Worm (Caenorhabditis elegans) whole organism, mixed stage, embryonic: ENCODE results near the gene clec-28.

Experiments
- blmp-1 ChIP-seq: fragments of 150-350 bp; optimal IDR thresholded peaks from 2 replicates; lab custom pipeline; 2014; ENCODE audit warnings: missing biosample characterization, missing genetic modification characterization
- drap-1 ChIP-seq: fragments of 200-800 bp; sonication (Bioruptor generic); optimal IDR thresholded peaks from 3 replicates; lab custom pipeline; 2018; ENCODE audit warnings: mild to moderate bottlenecking, missing genetic modification characterization, missing compliant biosample characterization
- ham-2 ChIP-seq: fragments of 200-800 bp; sonication (Bioruptor generic); optimal IDR thresholded peaks from 2 replicates; lab custom pipeline; 2018; ENCODE audit warnings: mild to moderate bottlenecking, missing genetic modification characterization, missing compliant biosample characterization
- nhr-12 ChIP-seq: fragments of 150-350 bp; optimal IDR thresholded peaks from 2 replicates; lab custom pipeline; 2014; ENCODE audit warnings: missing biosample characterization, missing genetic modification characterization
- nhr-28 ChIP-seq: fragments of 150-350 bp; optimal IDR thresholded peaks from 2 replicates; lab custom pipeline; 2014; ENCODE audit warnings: missing biosample characterization, missing genetic modification characterization
- pha-4 ChIP-seq: fragments of 150-350 bp; optimal IDR thresholded peaks from 2 replicates; lab custom pipeline; 2018; ENCODE audit warnings: missing biosample characterization, missing genetic modification reagents, missing genetic modification characterization
- sem-2 ChIP-seq: fragments of 200-800 bp; sonication (Bioruptor generic); optimal IDR thresholded peaks from 2 replicates; lab custom pipeline; 2018; ENCODE audit warnings: mild to moderate bottlenecking, missing genetic modification characterization, missing compliant biosample characterization
- snpc-4 ChIP-seq: fragments of 150-350 bp; optimal IDR thresholded peaks from 2 replicates; lab custom pipeline; 2014; ENCODE audit warnings: missing biosample characterization, missing genetic modification characterization
- tbx-8 ChIP-seq: fragments of 200-800 bp; sonication (Bioruptor generic); optimal IDR thresholded peaks from 2 replicates; lab custom pipeline; 2018; ENCODE audit warnings: mild to moderate bottlenecking, missing genetic modification characterization, moderate library complexity, missing compliant biosample characterization
- unc-39 ChIP-seq: fragments of 150-350 bp; optimal IDR thresholded peaks from 2 replicates; lab custom pipeline; 2014; ENCODE audit warnings: missing biosample characterization, missing genetic modification characterization
- unc-62 ChIP-seq: fragments of 150-350 bp; optimal IDR thresholded peaks from 2 replicates; lab custom pipeline; 2014; ENCODE audit warnings: missing biosample characterization, missing genetic modification reagents, missing genetic modification characterization
- ztf-11 ChIP-seq: fragments of 150-350 bp; optimal IDR thresholded peaks from 2 replicates; lab custom pipeline; 2014; ENCODE audit warnings: missing biosample characterization, missing genetic modification characterization

- no peak for TF ChIP-seq ztf-11
- TF ChIP-seq nhr-28: no peak
- no peak for TF ChIP-seq nhr-12 (tag; lab: Kevin White, UChicago)
- no peak for TF ChIP-seq unc-62 (GFP tag; lab: Kevin White, UChicago)
- TF ChIP-seq blmp-1 (tag; lab: Kevin White, UChicago): no peak
- TF ChIP-seq pha-4 (tag; lab: Kevin White, UChicago): no peak
- no peak for TF ChIP-seq drap-1 (GFP tag; lab: Kevin White, UChicago)
- no peak for TF ChIP-seq sem-2
- TF ChIP-seq unc-39 (tag; lab: Kevin White, UChicago): no peak
- TF ChIP-seq ham-2 (GFP tag; lab: Kevin White, UChicago): no peak
- no peak for TF ChIP-seq tbx-8 (GFP tag; lab: Kevin White, UChicago)
- TF ChIP-seq snpc-4 (tag; lab: Kevin White, UChicago): no peak
These were observed 9.5 kb downstream of the clec-28 start, which contains the start of gene F49A5.10 for ce11 chrV:16874966-16875365.
